Worm (Caenorhabditis elegans) whole organism, L4 larva: ENCODE data around the gene D1005.10.

Source experiments
- lin-38 ChIP-seq: fragments of 200-800 bp; sonication (Bioruptor generic); IDR thresholded peaks from 2 replicates; pipeline ENCODE4 v1.3.6; 2022; ENCODE audit warnings: missing genetic modification reagents, missing genetic modification characterization, missing compliant biosample characterization
- lsy-2 ChIP-seq, 2 experiments: fragments of 150-350 bp in 1 of 2; sonication (generic microtip) in 1 of 2; optimal IDR thresholded peaks; 2 replicates each; lab custom pipeline; 2014 to 2017; ENCODE audit warnings: missing biosample characterization in 2 of 2, missing genetic modification characterization in 2 of 2
- nhr-77 ChIP-seq: fragments of 150-350 bp; optimal IDR thresholded peaks from 2 replicates; lab custom pipeline; 2014; ENCODE audit warnings: missing biosample characterization, missing genetic modification characterization

DNA sequence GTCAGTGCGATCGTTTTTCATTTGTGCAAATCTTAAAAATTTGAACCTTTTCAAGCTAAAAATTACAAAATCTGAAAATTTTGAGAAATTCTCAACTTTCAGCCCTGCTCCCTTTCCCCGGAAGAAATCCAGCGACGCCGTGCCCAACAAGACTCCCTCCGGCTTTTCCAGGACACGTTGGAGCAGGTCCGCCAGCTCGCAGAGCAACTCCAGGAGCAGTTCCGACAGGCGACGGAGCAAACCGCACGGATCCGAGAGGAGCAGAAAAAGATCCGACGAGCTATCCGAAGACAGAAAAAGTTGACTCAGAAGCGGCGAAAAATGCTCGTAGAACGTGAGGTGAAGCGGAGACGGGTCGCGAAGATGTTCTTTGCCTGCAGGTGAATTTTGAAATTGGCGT is 34.7 kb downstream of the D1005.10 start:
- TF ChIP-seq nhr-77 (tag; lab: Kevin White, UChicago) (no peak), lsy-2 (tag; optimal IDR thresholded peaks at IDR 0.05; lab: Kevin White, UChicago) (no peak), lin-38 (GFP tag; lab: Robert Waterston, UW) (no peak)
